Fruit fly (Drosophila melanogaster) whole organism, embryonic: ENCODE results near the gene CG33986.
A peak's percentile ranks its signal among the peaks of the same experiment; 100 is the strongest.

Experiments
- Adf1 ChIP-seq: fragments of 200-800 bp; sonication (Bioruptor generic); IDR thresholded peaks from 2 replicates; pipeline ENCODE4 v1.3.6; 2022; ENCODE audit warnings: missing biosample characterization, missing genetic modification characterization
- Antp ChIP-seq: fragments of 200-800 bp; sonication (Bioruptor generic); optimal IDR thresholded peaks from 3 replicates; lab custom pipeline; 2016; ENCODE audit warnings: missing biosample characterization, missing genetic modification characterization
- Atf6 ChIP-seq: fragments of 200-800 bp; sonication (Bioruptor generic); IDR thresholded peaks from 2 replicates; pipeline ENCODE4 v1.3.6; 2022; ENCODE audit warnings: missing biosample characterization, missing genetic modification characterization
- Bgb ChIP-seq: fragments of 200-800 bp; sonication (Bioruptor generic); IDR thresholded peaks from 2 replicates; pipeline ENCODE4 v1.3.6; 2022; ENCODE audit warnings: missing biosample characterization, missing genetic modification characterization; ENCODE audit not compliant: partially characterized antibody
- Bteb2 ChIP-seq: fragments of 200-800 bp; sonication (Bioruptor generic); optimal IDR thresholded peaks from 2 replicates; lab custom pipeline; 2016; ENCODE audit warnings: missing biosample characterization, missing genetic modification characterization
- CG10565 ChIP-seq: fragments of 200-800 bp; sonication (Bioruptor generic); optimal IDR thresholded peaks from 3 replicates; lab custom pipeline; 2016; ENCODE audit warnings: missing biosample characterization, mild to moderate bottlenecking, missing genetic modification characterization
- CG12659 ChIP-seq: fragments of 200-800 bp; sonication (Bioruptor generic); optimal IDR thresholded peaks from 3 replicates; lab custom pipeline; 2017; ENCODE audit warnings: mild to moderate bottlenecking, missing biosample characterization, missing genetic modification reagents, missing genetic modification characterization
- CG13296 ChIP-seq: fragments of 200-800 bp; sonication (Bioruptor generic); optimal IDR thresholded peaks from 3 replicates; lab custom pipeline; 2018; ENCODE audit warnings: missing biosample characterization, mild to moderate bottlenecking, missing genetic modification characterization
- CG14050 ChIP-seq: fragments of 200-800 bp; sonication (Bioruptor generic); IDR thresholded peaks from 3 replicates; pipeline ENCODE4 v1.3.6; 2022; ENCODE audit warnings: missing biosample characterization, missing genetic modification characterization
- CG16813 ChIP-seq: fragments of 200-800 bp; sonication (Bioruptor generic); IDR thresholded peaks from 3 replicates; pipeline ENCODE4 v1.3.6; 2022; ENCODE audit warnings: missing biosample characterization, missing genetic modification characterization; ENCODE audit not compliant: partially characterized antibody
- CG17186 ChIP-seq: fragments of 200-800 bp; sonication (Bioruptor generic); optimal IDR thresholded peaks from 3 replicates; lab custom pipeline; 2017; ENCODE audit warnings: missing biosample characterization, missing genetic modification reagents, missing genetic modification characterization
- CG18011 ChIP-seq: fragments of 200-800 bp; sonication (Bioruptor generic); optimal IDR thresholded peaks from 2 replicates; lab custom pipeline; 2017; ENCODE audit warnings: missing biosample characterization, missing genetic modification characterization, mild to moderate bottlenecking, moderate library complexity, missing genotype
- CG2116 ChIP-seq: fragments of 200-800 bp; sonication (Bioruptor generic); optimal IDR thresholded peaks from 3 replicates; lab custom pipeline; 2018; ENCODE audit warnings: missing biosample characterization, mild to moderate bottlenecking, missing genetic modification characterization
- CG2120 ChIP-seq: fragments of 200-800 bp; sonication (Bioruptor generic); optimal IDR thresholded peaks from 3 replicates; lab custom pipeline; 2016; ENCODE audit warnings: missing biosample characterization, missing genetic modification characterization
- CG3163 ChIP-seq: fragments of 200-800 bp; sonication (Bioruptor generic); optimal IDR thresholded peaks from 3 replicates; lab custom pipeline; 2016; ENCODE audit warnings: missing biosample characterization, missing genetic modification characterization
- CG34376 ChIP-seq: fragments of 200-800 bp; sonication (Bioruptor generic); optimal IDR thresholded peaks from 2 replicates; lab custom pipeline; 2018; ENCODE audit warnings: missing biosample characterization, mild to moderate bottlenecking, missing genetic modification characterization
- CG4282 ChIP-seq: fragments of 200-800 bp; sonication (Bioruptor generic); optimal IDR thresholded peaks from 2 replicates; lab custom pipeline; 2016; ENCODE audit warnings: missing biosample characterization, missing genetic modification characterization
- CG4820 ChIP-seq: fragments of 200-800 bp; sonication (Bioruptor generic); optimal IDR thresholded peaks from 3 replicates; lab custom pipeline; 2016; ENCODE audit warnings: missing biosample characterization, missing genetic modification characterization
- CG6683 ChIP-seq: fragments of 200-800 bp; sonication (Bioruptor generic); optimal IDR thresholded peaks from 2 replicates; lab custom pipeline; 2017; ENCODE audit warnings: missing biosample characterization, mild to moderate bottlenecking, missing genetic modification characterization, missing genetic modification reagents
- CG6854 ChIP-seq: fragments of 200-800 bp; sonication (Bioruptor generic); optimal IDR thresholded peaks from 3 replicates; lab custom pipeline; 2017; ENCODE audit warnings: missing biosample characterization, mild to moderate bottlenecking, missing genetic modification characterization
- CG7839 ChIP-seq: fragments of 200-800 bp; sonication (Bioruptor generic); optimal IDR thresholded peaks from 3 replicates; lab custom pipeline; 2018; ENCODE audit warnings: missing biosample characterization, mild to moderate bottlenecking, missing genetic modification characterization, moderate library complexity
- CG7987 ChIP-seq: fragments of 200-800 bp; sonication (Bioruptor generic); optimal IDR thresholded peaks from 2 replicates; lab custom pipeline; 2018; ENCODE audit warnings: missing biosample characterization, mild to moderate bottlenecking, missing genetic modification characterization, moderate library complexity
- CHES-1-like ChIP-seq: fragments of 200-800 bp; sonication (Bioruptor generic); optimal IDR thresholded peaks from 2 replicates; lab custom pipeline; 2016; ENCODE audit warnings: missing biosample characterization, missing genetic modification characterization
- Dad ChIP-seq: fragments of 200-800 bp; sonication (Bioruptor generic); optimal IDR thresholded peaks from 3 replicates; lab custom pipeline; 2016; ENCODE audit warnings: missing biosample characterization, missing genetic modification characterization
- Dll ChIP-seq: fragments of 200-800 bp; sonication (Bioruptor generic); IDR thresholded peaks from 4 replicates; pipeline ENCODE4 v1.3.6; 2022; ENCODE audit warnings: missing biosample characterization, missing genetic modification characterization; ENCODE audit not compliant: partially characterized antibody
- Dref ChIP-seq: fragments of 200-800 bp; sonication (Bioruptor generic); IDR thresholded peaks from 2 replicates; pipeline ENCODE4 v1.3.6; 2022; ENCODE audit warnings: missing biosample characterization, missing genetic modification characterization
- Elba2 ChIP-seq: fragments of 200-800 bp; sonication (Bioruptor generic); optimal IDR thresholded peaks from 3 replicates; lab custom pipeline; 2016; ENCODE audit warnings: missing biosample characterization, missing genetic modification characterization
- H2.0 ChIP-seq: fragments of 200-800 bp; sonication (Bioruptor generic); IDR thresholded peaks from 2 replicates; pipeline ENCODE4 v1.3.6; 2022; ENCODE audit warnings: missing biosample characterization, missing genetic modification characterization
- HLH4C ChIP-seq: fragments of 200-800 bp; sonication (Bioruptor generic); IDR thresholded peaks from 3 replicates; pipeline ENCODE4 v1.3.6; 2022; ENCODE audit warnings: missing biosample characterization, missing genetic modification characterization; ENCODE audit not compliant: partially characterized antibody
- NC2α ChIP-seq: fragments of 200-800 bp; sonication (Bioruptor generic); optimal IDR thresholded peaks from 2 replicates; lab custom pipeline; 2016; ENCODE audit warnings: missing biosample characterization, missing genetic modification characterization
- Oli ChIP-seq: fragments of 200-800 bp; sonication (Bioruptor generic); optimal IDR thresholded peaks from 2 replicates; lab custom pipeline; 2018; ENCODE audit warnings: missing biosample characterization, mild to moderate bottlenecking, missing genetic modification characterization, moderate library complexity
- Opbp ChIP-seq: fragments of 200-800 bp; sonication (Bioruptor generic); IDR thresholded peaks from 3 replicates; pipeline ENCODE4 v1.3.6; 2022; ENCODE audit warnings: missing biosample characterization, missing genetic modification characterization; ENCODE audit not compliant: partially characterized antibody
- Scr ChIP-seq: fragments of 200-800 bp; sonication (Bioruptor generic); IDR thresholded peaks from 2 replicates; pipeline ENCODE4 v1.3.6; 2022; ENCODE audit warnings: missing biosample characterization, missing genetic modification characterization; ENCODE audit not compliant: partially characterized antibody
- Vsx1 ChIP-seq: fragments of 200-800 bp; sonication (Bioruptor generic); optimal IDR thresholded peaks from 2 replicates; lab custom pipeline; 2017; ENCODE audit warnings: missing biosample characterization, mild to moderate bottlenecking, missing genetic modification characterization, missing genetic modification reagents
- ase ChIP-seq: fragments of 200-800 bp; sonication (Bioruptor generic); IDR thresholded peaks from 3 replicates; pipeline ENCODE4 v1.3.6; 2022; ENCODE audit warnings: missing biosample characterization, missing genetic modification characterization
- croc ChIP-seq: fragments of 200-800 bp; sonication (Bioruptor generic); conservative IDR thresholded peaks from 3 replicates; pipeline ENCODE4 v1.3.6; 2022; ENCODE audit warnings: missing biosample characterization, missing genetic modification characterization
- disco-r ChIP-seq: fragments of 200-800 bp; sonication (Bioruptor generic); optimal IDR thresholded peaks from 2 replicates; lab custom pipeline; 2016; ENCODE audit warnings: missing biosample characterization, missing genetic modification characterization
- insv ChIP-seq, 2 experiments: fragments of 200-800 bp; sonication (Bioruptor generic); optimal IDR thresholded peaks; 3 replicates each; lab custom pipeline; 2016 to 2018; ENCODE audit warnings: missing biosample characterization in 2 of 2, missing genetic modification characterization in 2 of 2
- inv ChIP-seq: fragments of 200-800 bp; sonication (Bioruptor generic); IDR thresholded peaks from 2 replicates; pipeline ENCODE4 v1.3.6; 2022; ENCODE audit warnings: missing biosample characterization, missing genetic modification characterization; ENCODE audit not compliant: partially characterized antibody
- knrl ChIP-seq: fragments of 200-800 bp; sonication (Bioruptor generic); IDR thresholded peaks from 3 replicates; pipeline ENCODE4 v1.3.6; 2022; ENCODE audit warnings: missing biosample characterization, missing genetic modification characterization; ENCODE audit not compliant: partially characterized antibody
- lilli ChIP-seq: fragments of 200-800 bp; sonication (Bioruptor generic); optimal IDR thresholded peaks from 3 replicates; lab custom pipeline; 2016; ENCODE audit warnings: missing biosample characterization, missing genetic modification characterization
- luna ChIP-seq: fragments of 200-800 bp; sonication (Bioruptor generic); optimal IDR thresholded peaks from 2 replicates; lab custom pipeline; 2016; ENCODE audit warnings: missing biosample characterization, missing genetic modification characterization
- mirr ChIP-seq: fragments of 200-800 bp; sonication (Bioruptor generic); optimal IDR thresholded peaks from 3 replicates; lab custom pipeline; 2018; ENCODE audit warnings: missing biosample characterization, mild to moderate bottlenecking, missing genetic modification characterization
- nerfin-2 ChIP-seq: fragments of 200-800 bp; sonication (Bioruptor generic); IDR thresholded peaks from 2 replicates; pipeline ENCODE4 v1.3.6; 2022; ENCODE audit warnings: missing biosample characterization, missing genetic modification characterization; ENCODE audit not compliant: partially characterized antibody
- schlank ChIP-seq: fragments of 200-800 bp; sonication (Bioruptor generic); optimal IDR thresholded peaks from 2 replicates; lab custom pipeline; 2018; ENCODE audit warnings: missing biosample characterization, mild to moderate bottlenecking, missing genetic modification characterization
- sqz ChIP-seq: fragments of 200-800 bp; sonication (Bioruptor generic); optimal IDR thresholded peaks from 3 replicates; lab custom pipeline; 2018; ENCODE audit warnings: missing biosample characterization, mild to moderate bottlenecking, missing genetic modification characterization
- trh ChIP-seq: fragments of 200-800 bp; sonication (Bioruptor generic); optimal IDR thresholded peaks from 2 replicates; lab custom pipeline; 2016; ENCODE audit warnings: missing biosample characterization, missing genetic modification characterization
- tx ChIP-seq: fragments of 200-800 bp; sonication (Bioruptor generic); optimal IDR thresholded peaks from 2 replicates; lab custom pipeline; 2016; ENCODE audit warnings: missing biosample characterization, missing genetic modification characterization
- vvl ChIP-seq: fragments of 200-800 bp; sonication (Bioruptor generic); IDR thresholded peaks from 2 replicates; pipeline ENCODE4 v1.3.6; 2022; ENCODE audit warnings: missing biosample characterization, missing genetic modification characterization
- zf30C ChIP-seq: fragments of 200-800 bp; sonication (Bioruptor generic); optimal IDR thresholded peaks from 3 replicates; lab custom pipeline; 2018; ENCODE audit warnings: missing biosample characterization, mild to moderate bottlenecking, missing genetic modification characterization

Gene CG33986

DNA sequence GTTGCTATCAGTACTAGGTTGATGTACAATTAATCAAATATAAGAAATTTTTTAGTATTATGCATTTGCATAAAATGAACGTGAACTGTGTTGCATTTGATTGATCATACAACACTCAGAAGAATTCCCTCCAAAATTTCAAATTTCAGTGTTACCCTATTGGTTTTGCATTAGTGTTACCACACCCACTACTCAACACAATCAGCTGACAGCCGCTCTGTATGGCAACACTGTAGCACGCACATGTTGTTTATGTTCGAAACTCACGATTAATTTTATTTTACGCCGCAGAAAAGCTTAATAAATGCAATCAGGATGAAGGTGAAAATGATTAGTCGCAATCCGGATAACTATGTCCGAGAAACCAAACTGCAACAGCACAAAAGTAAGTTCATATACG, 26.3 kb downstream of the CG33986 start, which contains the start of gene CG7275 (continued):
- TF ChIP-seq CG14050 (GFP tag; lab: Robert Waterston, UW): no peak
- TF ChIP-seq CG3163: no peak
- peak in 1 of 2 experiments; percentile 23 for TF ChIP-seq insv (GFP tag; optimal IDR thresholded peaks at IDR 0.05; lab: Kevin White, UChicago)
- TF ChIP-seq nerfin-2 (GFP tag; lab: Robert Waterston, UW): peak; percentile 23; the same call in 1 of the 2 replicates
- no peak for TF ChIP-seq CG10565 (GFP tag; lab: Kevin White, UChicago)
- no peak for TF ChIP-seq Vsx1
- no peak for TF ChIP-seq CG4282
- TF ChIP-seq CG7839 (tag; lab: Kevin White, UChicago): no peak
- TF ChIP-seq CG18011 (GFP tag; lab: Kevin White, UChicago): peak; percentile 67
- TF ChIP-seq knrl: peak; percentile 46; the same call in 2 of the 3 replicates
- TF ChIP-seq Elba2 (GFP tag; lab: Kevin White, UChicago): no peak
- no peak for TF ChIP-seq disco-r (GFP tag; lab: Kevin White, UChicago)
- TF ChIP-seq Atf6 (GFP tag; lab: Robert Waterston, UW): no peak
- peak; percentile 40 for TF ChIP-seq CG2116 (GFP tag; lab: Kevin White, UChicago)
- no peak for TF ChIP-seq Adf1 (GFP tag; lab: Robert Waterston, UW)
- 0 out of 2 replicates have a peak, but pooled peaks have one; percentile 24 for TF ChIP-seq Scr (GFP tag; lab: Robert Waterston, UW)
- no peak for TF ChIP-seq H2.0
- TF ChIP-seq ase (GFP tag; lab: Robert Waterston, UW): no peak
- no peak for TF ChIP-seq CG6854 (GFP tag; lab: Kevin White, UChicago)
- TF ChIP-seq Oli (tag; lab: Kevin White, UChicago): no peak
- TF ChIP-seq CG13296 (GFP tag; lab: Kevin White, UChicago): no peak
- TF ChIP-seq croc (GFP tag; lab: Robert Waterston, UW): no peak
- no peak for TF ChIP-seq tx
- no peak for TF ChIP-seq zf30C (GFP tag; lab: Kevin White, UChicago)
- no peak for TF ChIP-seq inv
- TF ChIP-seq CG4820 (GFP tag; lab: Kevin White, UChicago): no peak
- peak; percentile 34 for TF ChIP-seq mirr (GFP tag; lab: Kevin White, UChicago)
- TF ChIP-seq Bteb2: no peak
- TF ChIP-seq vvl (GFP tag; lab: Robert Waterston, UW): peak; percentile 56; the same call in 1 of the 2 replicates
- TF ChIP-seq CG6683 (GFP tag; lab: Kevin White, UChicago): no peak
- peak; percentile 74 for TF ChIP-seq Bgb (GFP tag; lab: Robert Waterston, UW)
- TF ChIP-seq sqz (GFP tag; lab: Kevin White, UChicago): no peak
- TF ChIP-seq CG12659 (GFP tag; lab: Kevin White, UChicago): peak; percentile 48
- no peak for TF ChIP-seq Dad (GFP tag; lab: Kevin White, UChicago)
- no peak for TF ChIP-seq lilli
- TF ChIP-seq luna (GFP tag; lab: Kevin White, UChicago): no peak
- no peak for TF ChIP-seq CG2120
- no peak for TF ChIP-seq schlank
- TF ChIP-seq CG17186: peak; percentile 59
- peak; percentile 65; the same call in 2 of the 3 replicates for TF ChIP-seq Opbp
- TF ChIP-seq HLH4C (GFP tag; lab: Robert Waterston, UW): 0 out of 3 replicates have a peak, but pooled peaks have one; percentile 48
- no peak for TF ChIP-seq trh
- no peak for TF ChIP-seq NC2α
- peak; percentile 37; the same call in 2 of the 3 replicates for TF ChIP-seq CG16813 (GFP tag; lab: Robert Waterston, UW)
- TF ChIP-seq CHES-1-like (GFP tag; lab: Kevin White, UChicago): peak; percentile 9
- TF ChIP-seq Dref (GFP tag; lab: Robert Waterston, UW): peak; percentile 43; the same call in 1 of the 2 replicates
- peak; percentile 44; the same call in 1 of the 4 replicates for TF ChIP-seq Dll (GFP tag; lab: Robert Waterston, UW)
- no peak for TF ChIP-seq CG34376 (GFP tag; lab: Kevin White, UChicago)
- no peak for TF ChIP-seq Antp
- TF ChIP-seq CG7987 (GFP tag; lab: Kevin White, UChicago): peak; percentile 36
